Fruit fly (Drosophila melanogaster) whole organism, prepupa: ENCODE measurements around the gene CG32982.

ENCODE experiments used
- Blimp-1 ChIP-seq: fragments of 200-800 bp; sonication (Bioruptor generic); optimal IDR thresholded peaks from 3 replicates; lab custom pipeline; 2017; ENCODE audit warnings: missing biosample characterization, missing genetic modification characterization, mild to moderate bottlenecking, moderate library complexity, missing genetic modification reagents
- CG10631 ChIP-seq: fragments of 200-800 bp; sonication (Bioruptor generic); optimal IDR thresholded peaks from 2 replicates; lab custom pipeline; 2016; ENCODE audit warnings: missing biosample characterization, missing genetic modification characterization
- CG11902 ChIP-seq: fragments of 200-800 bp; sonication (Bioruptor generic); optimal IDR thresholded peaks from 3 replicates; lab custom pipeline; 2016; ENCODE audit warnings: missing biosample characterization, missing genetic modification characterization
- CG15336 ChIP-seq: fragments of 200-800 bp; sonication (Bioruptor generic); IDR thresholded peaks from 2 replicates; pipeline ENCODE4 v1.3.6; 2022; ENCODE audit warnings: missing biosample characterization, missing genetic modification characterization
- CG1621 ChIP-seq: fragments of 200-800 bp; sonication (Bioruptor generic); optimal IDR thresholded peaks from 3 replicates; lab custom pipeline; 2018; ENCODE audit warnings: missing biosample characterization, mild to moderate bottlenecking, missing genetic modification characterization
- CG16779 ChIP-seq: fragments of 200-800 bp; sonication (Bioruptor generic); optimal IDR thresholded peaks from 3 replicates; lab custom pipeline; 2017; ENCODE audit warnings: missing biosample characterization, mild to moderate bottlenecking, missing genetic modification characterization
- CG3032 ChIP-seq: fragments of 200-800 bp; optimal IDR thresholded peaks from 2 replicates; lab custom pipeline; 2019; ENCODE audit warnings: missing biosample characterization, mild to moderate bottlenecking, missing genetic modification characterization, moderate library complexity
- CG32006 ChIP-seq: fragments of 200-800 bp; sonication (Bioruptor generic); optimal IDR thresholded peaks from 3 replicates; lab custom pipeline; 2017; ENCODE audit warnings: missing biosample characterization, mild to moderate bottlenecking, missing genetic modification characterization
- CG34406 ChIP-seq: fragments of 200-800 bp; sonication (Bioruptor generic); optimal IDR thresholded peaks from 3 replicates; lab custom pipeline; 2016; ENCODE audit warnings: missing biosample characterization, missing genetic modification characterization
- CG4318 ChIP-seq: fragments of 200-800 bp; sonication (Bioruptor generic); optimal IDR thresholded peaks from 3 replicates; lab custom pipeline; 2017; ENCODE audit warnings: missing biosample characterization, mild to moderate bottlenecking, missing genetic modification characterization
- CG6163 ChIP-seq: fragments of 200-800 bp; sonication (Bioruptor generic); IDR thresholded peaks from 3 replicates; pipeline ENCODE4 v1.3.6; 2022; ENCODE audit warnings: missing biosample characterization, missing genetic modification characterization
- CG6276 ChIP-seq: fragments of 200-800 bp; sonication (Bioruptor generic); optimal IDR thresholded peaks from 2 replicates; lab custom pipeline; 2017; ENCODE audit warnings: missing biosample characterization, mild to moderate bottlenecking, missing genetic modification characterization
- CG6792 ChIP-seq: fragments of 200-800 bp; sonication (Bioruptor generic); optimal IDR thresholded peaks from 3 replicates; lab custom pipeline; 2016; ENCODE audit warnings: missing biosample characterization, missing genetic modification characterization
- CG6808 ChIP-seq: fragments of 200-800 bp; sonication (Bioruptor generic); optimal IDR thresholded peaks from 3 replicates; lab custom pipeline; 2017; ENCODE audit warnings: missing biosample characterization, missing genetic modification characterization, mild to moderate bottlenecking, moderate library complexity, missing genetic modification reagents
- CG6854 ChIP-seq: fragments of 200-800 bp; sonication (Bioruptor generic); optimal IDR thresholded peaks from 2 replicates; lab custom pipeline; 2017; ENCODE audit warnings: missing biosample characterization, mild to moderate bottlenecking, missing genetic modification characterization
- CG8119 ChIP-seq: fragments of 200-800 bp; sonication (Bioruptor generic); IDR thresholded peaks from 3 replicates; pipeline ENCODE4 v1.3.6; 2022; ENCODE audit warnings: missing biosample characterization, missing genetic modification characterization
- CG8319 ChIP-seq: fragments of 200-800 bp; sonication (Bioruptor generic); optimal IDR thresholded peaks from 3 replicates; lab custom pipeline; 2016; ENCODE audit warnings: missing biosample characterization, missing genetic modification characterization
- CG8632 ChIP-seq: fragments of 200-800 bp; sonication (Bioruptor generic); optimal IDR thresholded peaks from 3 replicates; lab custom pipeline; 2016; ENCODE audit warnings: missing biosample characterization, missing genetic modification characterization
- CG9139 ChIP-seq: fragments of 200-800 bp; sonication (Bioruptor generic); optimal IDR thresholded peaks from 3 replicates; lab custom pipeline; 2017; ENCODE audit warnings: missing biosample characterization, mild to moderate bottlenecking, missing genetic modification characterization
- Eip75B ChIP-seq: fragments of 200-800 bp; sonication (Bioruptor generic); optimal IDR thresholded peaks from 3 replicates; lab custom pipeline; 2016; ENCODE audit warnings: missing biosample characterization, missing genetic modification characterization
- Eip93F ChIP-seq: fragments of 200-800 bp; sonication (Bioruptor generic); optimal IDR thresholded peaks from 2 replicates; lab custom pipeline; 2016; ENCODE audit warnings: missing biosample characterization, mild to moderate bottlenecking, missing genetic modification characterization
- Ets21C ChIP-seq: fragments of 200-800 bp; sonication (Bioruptor generic); optimal IDR thresholded peaks from 3 replicates; lab custom pipeline; 2016; ENCODE audit warnings: missing biosample characterization, missing genetic modification characterization
- Ets96B ChIP-seq: fragments of 200-800 bp; optimal IDR thresholded peaks from 2 replicates; lab custom pipeline; 2019; ENCODE audit warnings: missing biosample characterization, mild to moderate bottlenecking, missing genetic modification characterization, moderate library complexity
- Hr38 ChIP-seq: sonication (Bioruptor generic); optimal IDR thresholded peaks from 2 replicates; lab custom pipeline; 2016; ENCODE audit warnings: missing biosample characterization, missing genetic modification characterization
- Hr39 ChIP-seq: fragments of 200-800 bp; sonication (Bioruptor generic); optimal IDR thresholded peaks from 2 replicates; lab custom pipeline; 2016; ENCODE audit warnings: missing biosample characterization, missing genetic modification characterization
- Lpt ChIP-seq: fragments of 200-800 bp; sonication (Bioruptor generic); optimal IDR thresholded peaks from 3 replicates; lab custom pipeline; 2016; ENCODE audit warnings: missing biosample characterization, missing genetic modification characterization
- OdsH ChIP-seq: fragments of 200-800 bp; sonication (Bioruptor generic); optimal IDR thresholded peaks from 3 replicates; lab custom pipeline; 2016; ENCODE audit warnings: missing biosample characterization, missing genetic modification characterization
- Smox ChIP-seq: fragments of 200-800 bp; sonication (Bioruptor generic); optimal IDR thresholded peaks from 3 replicates; lab custom pipeline; 2016; ENCODE audit warnings: missing biosample characterization, missing genetic modification characterization
- Sox102F ChIP-seq: fragments of 200-800 bp; sonication (Bioruptor generic); optimal IDR thresholded peaks from 2 replicates; lab custom pipeline; 2016; ENCODE audit warnings: missing biosample characterization, mild to moderate bottlenecking, missing genetic modification characterization
- achi ChIP-seq: fragments of 200-800 bp; sonication (Bioruptor generic); optimal IDR thresholded peaks from 3 replicates; lab custom pipeline; 2016; ENCODE audit warnings: missing biosample characterization, missing genetic modification characterization
- cyc ChIP-seq: fragments of 200-800 bp; sonication (Bioruptor generic); optimal IDR thresholded peaks from 3 replicates; lab custom pipeline; 2016; ENCODE audit warnings: missing biosample characterization, missing genetic modification characterization
- dac ChIP-seq: fragments of 200-800 bp; sonication (Bioruptor generic); optimal IDR thresholded peaks from 2 replicates; lab custom pipeline; 2017; ENCODE audit warnings: missing biosample characterization, mild to moderate bottlenecking, missing genetic modification characterization
- dsx ChIP-seq: fragments of 200-800 bp; optimal IDR thresholded peaks from 3 replicates; lab custom pipeline; 2019; ENCODE audit warnings: missing biosample characterization, mild to moderate bottlenecking, missing genetic modification characterization, moderate library complexity; ENCODE audit not compliant: poor library complexity, severe bottlenecking
- eg ChIP-seq: fragments of 200-800 bp; sonication (Bioruptor generic); IDR thresholded peaks from 3 replicates; pipeline ENCODE4 v1.3.6; 2022; ENCODE audit warnings: missing biosample characterization, missing genetic modification characterization
- esn ChIP-seq: fragments of 200-800 bp; sonication (Bioruptor generic); optimal IDR thresholded peaks from 2 replicates; lab custom pipeline; 2016; ENCODE audit warnings: missing biosample characterization, mild to moderate bottlenecking, missing genetic modification characterization, moderate library complexity
- fkh ChIP-seq: fragments of 200-800 bp; sonication (Bioruptor generic); optimal IDR thresholded peaks from 3 replicates; lab custom pipeline; 2017; ENCODE audit warnings: missing biosample characterization, mild to moderate bottlenecking, missing genetic modification characterization, moderate library complexity
- net ChIP-seq: fragments of 200-800 bp; sonication (Bioruptor generic); optimal IDR thresholded peaks from 3 replicates; lab custom pipeline; 2016; ENCODE audit warnings: missing biosample characterization, missing genetic modification characterization
- pdm3 ChIP-seq: fragments of 200-800 bp; sonication (Bioruptor generic); optimal IDR thresholded peaks from 3 replicates; lab custom pipeline; 2016; ENCODE audit warnings: missing biosample characterization, missing genetic modification characterization
- ss ChIP-seq, 2 experiments: fragments of 200-800 bp; sonication (Bioruptor generic); optimal IDR thresholded peaks; 2 replicates in 1 of 2; 3 replicates in 1 of 2; lab custom pipeline; 2017 to 2018; ENCODE audit warnings: mild to moderate bottlenecking in 2 of 2, missing biosample characterization in 2 of 2, missing genetic modification characterization in 2 of 2, moderate library complexity in 1 of 2
- svp ChIP-seq: fragments of 200-800 bp; sonication (Bioruptor generic); peaks from one replicate; lab custom pipeline; 2016; ENCODE audit warnings: missing biosample characterization, missing genetic modification characterization
- vri ChIP-seq: fragments of 200-800 bp; sonication (Bioruptor generic); optimal IDR thresholded peaks from 3 replicates; lab custom pipeline; 2016; ENCODE audit warnings: missing biosample characterization, mild to moderate bottlenecking, missing genetic modification characterization

The CG32982 gene

DNA sequence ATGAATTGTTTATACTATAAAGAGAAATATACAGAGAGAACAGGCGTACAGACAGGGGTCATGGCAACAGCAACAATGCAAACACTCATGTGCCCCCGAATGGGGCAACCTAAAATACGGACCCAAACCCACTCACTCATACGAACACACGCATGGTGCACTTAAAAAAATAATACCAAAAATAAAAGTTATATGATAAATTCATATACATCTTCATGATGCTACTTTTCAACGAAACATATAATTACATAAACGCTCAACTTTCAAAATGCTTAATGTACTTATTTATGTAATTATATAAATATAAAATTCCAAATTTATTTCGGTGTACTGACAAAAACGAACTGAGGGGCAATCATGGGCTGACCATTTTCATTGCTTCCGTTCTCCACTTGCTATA lies 7.6 kb downstream of the CG32982 start (continued):
- TF ChIP-seq CG6163 (GFP tag; lab: Robert Waterston, UW) (peak; percentile 72; the same call in 2 of the 3 replicates), CG16779 (tag; lab: Kevin White, UChicago) (peak; percentile 40), CG6792 (GFP tag; lab: Kevin White, UChicago) (peak; percentile 48), CG6854 (GFP tag; lab: Kevin White, UChicago) (no peak), Hr38 (GFP tag; lab: Kevin White, UChicago) (no peak), Smox (GFP tag; lab: Kevin White, UChicago) (peak; percentile 45), CG6276 (GFP tag; lab: Kevin White, UChicago) (peak; percentile 38), achi (GFP tag; lab: Kevin White, UChicago) (peak; percentile 71), Eip75B (peak; percentile 18), Ets96B (tag; lab: Kevin White, UChicago) (peak; percentile 72), CG11902 (GFP tag; lab: Kevin White, UChicago) (no peak), CG8632 (GFP tag; lab: Kevin White, UChicago) (peak; percentile 24), cyc (peak; percentile 13), CG34406 (GFP tag; lab: Kevin White, UChicago) (peak; percentile 66), CG10631 (GFP tag; lab: Kevin White, UChicago) (peak; percentile 72)

DNA sequence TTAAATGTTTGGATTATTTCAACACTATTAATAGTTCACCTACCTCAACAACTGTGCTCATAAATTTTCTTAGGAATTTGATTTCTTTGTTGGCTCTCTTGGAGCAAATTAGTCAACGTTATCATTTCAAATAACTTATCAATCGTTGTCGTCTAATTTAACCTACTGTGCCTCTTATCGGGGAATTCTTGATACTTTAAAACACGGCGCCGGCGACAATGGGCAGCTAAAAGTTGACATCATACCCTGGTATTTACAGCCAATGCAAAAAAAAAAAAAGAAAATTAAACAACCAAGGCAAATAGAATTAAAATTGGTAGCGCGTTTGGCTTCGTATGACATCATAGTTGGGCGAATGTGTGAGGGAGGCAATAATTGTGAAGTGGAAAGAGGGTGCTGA lies 8.7 kb downstream of the CG32982 start:
- no peak for TF ChIP-seq esn (GFP tag; lab: Kevin White, UChicago)
- no peak for TF ChIP-seq Ets21C (GFP tag; lab: Kevin White, UChicago)
- TF ChIP-seq net (GFP tag; lab: Kevin White, UChicago), result no peak
- no peak for TF ChIP-seq pdm3 (GFP tag; lab: Kevin White, UChicago)
- TF ChIP-seq CG6163 (GFP tag; lab: Robert Waterston, UW), result no peak
- peak; percentile 56 for TF ChIP-seq fkh
- TF ChIP-seq OdsH (GFP tag; lab: Kevin White, UChicago), result no peak
- TF ChIP-seq svp, result no peak
- TF ChIP-seq CG6854 (GFP tag; lab: Kevin White, UChicago), result no peak
- no peak for TF ChIP-seq Hr39
- TF ChIP-seq Eip93F (GFP tag; lab: Kevin White, UChicago), result no peak
- no peak for TF ChIP-seq CG3032
- peak; percentile 75 for TF ChIP-seq vri (GFP tag; lab: Kevin White, UChicago)
- no peak for TF ChIP-seq dac
- TF ChIP-seq Sox102F (GFP tag; lab: Kevin White, UChicago), result no peak

DNA sequence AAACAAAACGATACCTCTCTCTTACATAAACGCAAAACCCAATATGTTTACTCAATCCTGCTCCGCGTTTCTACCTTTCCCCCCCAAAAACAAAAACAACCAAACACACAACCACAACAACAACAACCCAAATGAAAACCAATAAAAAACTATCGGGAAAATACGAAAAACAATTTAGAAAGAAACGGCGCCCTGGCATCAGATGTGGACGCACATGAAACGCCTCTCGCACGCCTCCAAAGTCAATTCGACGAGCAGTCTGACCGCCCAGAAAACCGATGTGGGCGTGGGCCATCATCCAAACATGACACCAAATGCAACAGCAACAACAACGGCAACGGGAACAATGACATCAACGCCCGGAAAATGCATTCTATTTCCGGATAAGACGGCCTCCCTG lies 9.4 kb downstream of the CG32982 start:
- no peak for TF ChIP-seq Eip75B
- TF ChIP-seq CG6792 (GFP tag; lab: Kevin White, UChicago), result no peak
- no peak for TF ChIP-seq CG4318 (GFP tag; lab: Kevin White, UChicago)
- TF ChIP-seq Sox102F (GFP tag; lab: Kevin White, UChicago), result no peak
- no peak for TF ChIP-seq CG8319 (GFP tag; lab: Kevin White, UChicago)
- no peak for TF ChIP-seq CG32006 (GFP tag; lab: Kevin White, UChicago)
- TF ChIP-seq vri (GFP tag; lab: Kevin White, UChicago), result no peak
- no peak for TF ChIP-seq net (GFP tag; lab: Kevin White, UChicago)
- no peak for TF ChIP-seq CG8119 (GFP tag; lab: Robert Waterston, UW)
- TF ChIP-seq CG15336 (GFP tag; lab: Robert Waterston, UW), result no peak
- no peak for TF ChIP-seq CG9139 (GFP tag; lab: Kevin White, UChicago)
- no peak for TF ChIP-seq CG6276 (GFP tag; lab: Kevin White, UChicago)
- no peak for TF ChIP-seq OdsH (GFP tag; lab: Kevin White, UChicago)

DNA sequence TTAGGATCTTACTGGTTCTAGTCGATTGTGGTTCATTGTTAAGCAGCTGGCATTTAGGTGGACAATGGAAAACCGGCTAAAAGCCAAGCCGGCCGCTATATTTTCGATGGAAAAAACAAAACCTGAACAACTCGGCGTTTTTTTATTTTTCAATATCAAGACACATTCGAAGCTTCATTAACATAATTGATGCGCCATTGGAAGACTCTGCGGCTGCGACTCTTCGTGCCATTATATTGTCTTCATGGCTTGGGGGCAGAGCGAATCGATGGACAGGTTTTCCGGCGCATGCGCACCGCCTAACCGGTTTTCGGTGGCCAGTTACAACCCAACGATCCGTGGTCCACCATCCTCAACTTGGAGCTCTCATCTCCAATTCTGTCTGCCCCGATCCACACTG lies 11.2 kb downstream of the CG32982 start:
- peak; percentile 34 for TF ChIP-seq Blimp-1 (GFP tag; lab: Kevin White, UChicago)
- no peak for TF ChIP-seq CG1621 (tag; lab: Kevin White, UChicago)
- 0 out of 3 replicates have a peak, but pooled peaks have one; percentile 26 for TF ChIP-seq eg (GFP tag; lab: Robert Waterston, UW)
- peak; percentile 43 for TF ChIP-seq dsx (GFP tag; lab: Kevin White, UChicago)
- TF ChIP-seq Hr38 (GFP tag; lab: Kevin White, UChicago), result no peak
- TF ChIP-seq CG6808, result peak; percentile 10
- peak; percentile 39 for TF ChIP-seq CG9139 (GFP tag; lab: Kevin White, UChicago)
- TF ChIP-seq CG8119 (GFP tag; lab: Robert Waterston, UW), result no peak
- TF ChIP-seq Sox102F (GFP tag; lab: Kevin White, UChicago), result peak; percentile 31
- peak; percentile 2 for TF ChIP-seq Ets96B (tag; lab: Kevin White, UChicago)
- peak; percentile 13 for TF ChIP-seq Lpt (GFP tag; lab: Kevin White, UChicago)
- peak; percentile 48 to 68 for TF ChIP-seq ss (GFP tag; optimal IDR thresholded peaks at IDR 0.05; lab: Kevin White, UChicago)
- TF ChIP-seq, all 60 proteins: peak for 9
